Worm (Caenorhabditis elegans): ENCODE measurements around the gene fbxa-138.

DNA sequence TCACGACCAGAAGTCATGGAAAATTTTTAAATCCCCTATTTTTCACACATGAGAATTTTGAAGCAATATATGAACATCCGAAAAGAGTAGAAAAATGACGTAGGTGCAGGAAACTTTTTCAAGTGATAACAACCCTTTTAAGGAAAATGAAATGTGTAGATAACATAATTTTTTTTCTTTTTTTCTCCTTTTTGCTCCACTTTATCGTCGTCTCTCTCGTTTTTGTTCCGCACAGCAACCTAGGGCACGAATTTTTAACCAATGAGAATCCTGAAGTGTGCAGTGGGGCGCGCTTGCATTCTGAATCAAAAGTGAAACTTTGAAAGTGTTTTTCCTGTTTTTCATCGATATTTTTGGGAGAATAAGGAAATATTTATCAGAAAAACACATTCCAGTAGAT, 8.7 kb upstream of the fbxa-138 start:
- TF ChIP-seq ama-1 (optimal IDR thresholded peaks at IDR 0.05) (no peak), efl-3 (GFP tag; optimal IDR thresholded peaks at IDR 0.05) (no peak), mep-1 (tag; optimal IDR thresholded peaks at IDR 0.05) (no peak), irx-1 (tag; optimal IDR thresholded peaks at IDR 0.05) (no peak)
